Worm (Caenorhabditis elegans) whole organism, L2 larva: ENCODE data around the gene Y37D8A.26.

Experiments used
- F13H6.1 ChIP-seq: sonication (generic microtip); optimal IDR thresholded peaks from 2 replicates; lab custom pipeline; 2016; ENCODE audit warnings: missing genetic modification characterization, missing compliant biosample characterization
- R02D3.7 ChIP-seq: fragments of 150-350 bp; optimal IDR thresholded peaks from 2 replicates; lab custom pipeline; 2014; ENCODE audit warnings: missing biosample characterization, missing genetic modification characterization
- Y55F3AM.14 ChIP-seq: fragments of 200-800 bp; sonication (Bioruptor generic); optimal IDR thresholded peaks from 2 replicates; lab custom pipeline; 2018; ENCODE audit warnings: mild to moderate bottlenecking, missing genetic modification characterization, missing compliant biosample characterization
- ZK546.5 ChIP-seq: sonication (generic microtip); optimal IDR thresholded peaks from 2 replicates; lab custom pipeline; 2017; ENCODE audit warnings: missing biosample characterization, missing genetic modification characterization
- blmp-1 ChIP-seq: sonication (generic microtip); optimal IDR thresholded peaks from 2 replicates; lab custom pipeline; 2017; ENCODE audit warnings: missing genetic modification characterization, mild to moderate bottlenecking, missing compliant biosample characterization, antibody characterized with exemption, moderate library complexity; ENCODE audit not compliant: insufficient read depth
- ceh-16 ChIP-seq: fragments of 150-350 bp; optimal IDR thresholded peaks from 2 replicates; lab custom pipeline; 2014; ENCODE audit warnings: missing biosample characterization, missing genetic modification characterization
- egl-27 ChIP-seq: sonication (generic microtip); optimal IDR thresholded peaks from 3 replicates; lab custom pipeline; 2017; ENCODE audit warnings: missing biosample characterization, missing genetic modification reagents, missing genetic modification characterization
- elt-1 ChIP-seq: fragments of 150-350 bp; optimal IDR thresholded peaks from 2 replicates; lab custom pipeline; 2014; ENCODE audit warnings: missing biosample characterization, missing genetic modification characterization
- elt-3 ChIP-seq: sonication (generic microtip); optimal IDR thresholded peaks from 2 replicates; lab custom pipeline; 2017; ENCODE audit warnings: missing biosample characterization, missing genetic modification characterization
- fos-1 ChIP-seq: fragments of 150-350 bp; optimal IDR thresholded peaks from 2 replicates; lab custom pipeline; 2014; ENCODE audit warnings: missing biosample characterization, missing genetic modification characterization
- gmeb-1 ChIP-seq: fragments of 150-350 bp; optimal IDR thresholded peaks from 2 replicates; lab custom pipeline; 2014; ENCODE audit warnings: missing biosample characterization, missing genetic modification characterization
- lin-11 ChIP-seq: fragments of 150-350 bp; sonication (generic microtip); optimal IDR thresholded peaks from 2 replicates; lab custom pipeline; 2014; ENCODE audit warnings: missing biosample characterization, missing genetic modification characterization, inconsistent platforms, mixed read lengths
- lin-13 ChIP-seq: fragments of 150-350 bp; optimal IDR thresholded peaks from 2 replicates; lab custom pipeline; 2014; ENCODE audit warnings: missing biosample characterization, missing genetic modification reagents, missing genetic modification characterization
- mab-5 ChIP-seq: fragments of 150-350 bp; optimal IDR thresholded peaks from 2 replicates; lab custom pipeline; 2014; ENCODE audit warnings: missing biosample characterization, missing genetic modification characterization
- mbf-1 ChIP-seq: sonication (generic microtip); optimal IDR thresholded peaks from 2 replicates; lab custom pipeline; 2017; ENCODE audit warnings: missing biosample characterization, missing genetic modification characterization
- mdl-1 ChIP-seq, 2 experiments: fragments of 150-350 bp in 1 of 2; sonication (generic microtip) in 1 of 2; optimal IDR thresholded peaks; 2 replicates each; lab custom pipeline; 2017; ENCODE audit warnings: missing biosample characterization in 2 of 2, missing genetic modification characterization in 2 of 2
- nhr-10 ChIP-seq: sonication (generic microtip); optimal IDR thresholded peaks from 2 replicates; lab custom pipeline; 2017; ENCODE audit warnings: missing biosample characterization, missing genetic modification characterization
- nhr-12 ChIP-seq: fragments of 150-350 bp; optimal IDR thresholded peaks from 2 replicates; lab custom pipeline; 2014; ENCODE audit warnings: missing biosample characterization, missing genetic modification characterization
- nhr-129 ChIP-seq: fragments of 150-350 bp; optimal IDR thresholded peaks from 2 replicates; lab custom pipeline; 2014; ENCODE audit warnings: missing biosample characterization, missing genetic modification characterization
- nhr-21 ChIP-seq: fragments of 150-350 bp; optimal IDR thresholded peaks from 2 replicates; lab custom pipeline; 2014; ENCODE audit warnings: missing biosample characterization, missing genetic modification characterization
- nhr-237 ChIP-seq: fragments of 150-350 bp; optimal IDR thresholded peaks from 2 replicates; lab custom pipeline; 2014; ENCODE audit warnings: missing biosample characterization, missing genetic modification characterization
- nhr-6 ChIP-seq: fragments of 150-350 bp; optimal IDR thresholded peaks from 2 replicates; lab custom pipeline; 2014; ENCODE audit warnings: missing biosample characterization, missing genetic modification characterization
- nhr-77 ChIP-seq: fragments of 150-350 bp; optimal IDR thresholded peaks from 2 replicates; lab custom pipeline; 2014; ENCODE audit warnings: missing biosample characterization, missing genetic modification characterization
- sem-4 ChIP-seq: fragments of 150-350 bp; optimal IDR thresholded peaks from 2 replicates; lab custom pipeline; 2014; ENCODE audit warnings: missing biosample characterization, missing genetic modification reagents, missing genetic modification characterization
- sma-9 ChIP-seq, 2 experiments: fragments of 150-350 bp in 1 of 2; sonication (generic microtip) in 1 of 2; optimal IDR thresholded peaks; 2 replicates each; lab custom pipeline; 2014 to 2016; ENCODE audit warnings: missing genetic modification characterization in 2 of 2, mild to moderate bottlenecking in 1 of 2, missing biosample characterization in 1 of 2, missing compliant biosample characterization in 1 of 2, missing genetic modification reagents in 1 of 2, moderate library complexity in 1 of 2
- snpc-4 ChIP-seq: fragments of 150-350 bp; optimal IDR thresholded peaks from 2 replicates; lab custom pipeline; 2014; ENCODE audit warnings: missing biosample characterization, missing genetic modification characterization
- unc-39 ChIP-seq: fragments of 150-350 bp; optimal IDR thresholded peaks from 2 replicates; lab custom pipeline; 2014; ENCODE audit warnings: missing biosample characterization, missing genetic modification characterization
- unc-55 ChIP-seq: fragments of 150-350 bp; sonication (generic microtip); optimal IDR thresholded peaks from 3 replicates; lab custom pipeline; 2014; ENCODE audit warnings: missing biosample characterization, missing genetic modification reagents, missing genetic modification characterization
- unc-62 ChIP-seq: fragments of 150-350 bp; optimal IDR thresholded peaks from 2 replicates; lab custom pipeline; 2014; ENCODE audit warnings: missing biosample characterization, missing genetic modification reagents, missing genetic modification characterization
- zag-1 ChIP-seq: fragments of 150-350 bp; optimal IDR thresholded peaks from 2 replicates; lab custom pipeline; 2014; ENCODE audit warnings: missing biosample characterization, missing genetic modification characterization
- ztf-1 ChIP-seq: fragments of 200-800 bp; sonication (Bioruptor generic); conservative IDR thresholded peaks from 2 replicates; pipeline ENCODE4 v1.3.6; 2022; ENCODE audit warnings: missing genetic modification characterization, missing compliant biosample characterization
- ztf-11 ChIP-seq: sonication (generic microtip); optimal IDR thresholded peaks from 2 replicates; lab custom pipeline; 2017; ENCODE audit warnings: missing biosample characterization, missing genetic modification characterization
- ztf-4 ChIP-seq: fragments of 150-350 bp; optimal IDR thresholded peaks from 2 replicates; lab custom pipeline; 2014; ENCODE audit warnings: missing biosample characterization, missing genetic modification characterization

Y37D8A.26 gene

ce11 chrIII:12904052-12904451, 47.5 kb upstream of the Y37D8A.26 start:
- TF ChIP-seq mab-5 (tag; lab: Kevin White, UChicago) (peak; percentile 76), gmeb-1 (tag; lab: Kevin White, UChicago) (no peak)

- TF ChIP-seq ztf-4 (tag; lab: Kevin White, UChicago) (no peak), nhr-77 (tag; lab: Kevin White, UChicago) (no peak), lin-11 (tag; lab: Kevin White, UChicago) (no peak), ZK546.5 (tag; lab: Kevin White, UChicago) (no peak), nhr-6 (tag; lab: Kevin White, UChicago) (no peak), elt-3 (tag; lab: Kevin White, UChicago) (no peak), R02D3.7 (tag; lab: Kevin White, UChicago) (no peak), ztf-11 (no peak), F13H6.1 (no peak), nhr-21 (tag; lab: Kevin White, UChicago) (no peak), nhr-237 (tag; lab: Kevin White, UChicago) (no peak), unc-62 (GFP tag; lab: Kevin White, UChicago) (no peak), fos-1 (tag; lab: Kevin White, UChicago) (no peak), sem-4 (tag; lab: Kevin White, UChicago) (no peak), nhr-129 (tag; lab: Kevin White, UChicago) (no peak), lin-13 (GFP tag; lab: Kevin White, UChicago) (no peak), unc-55 (GFP tag; lab: Kevin White, UChicago) (no peak), zag-1 (tag; lab: Kevin White, UChicago) (no peak), snpc-4 (no peak)
These were observed 37.7 kb upstream of the Y37D8A.26 start for ce11 chrIII:12894207-12894606.

- no peak for TF ChIP-seq nhr-237 (tag; lab: Kevin White, UChicago)
- no peak for TF ChIP-seq mdl-1 (tag; optimal IDR thresholded peaks at IDR 0.05; lab: Kevin White, UChicago)
- no peak for TF ChIP-seq unc-39
- no peak for TF ChIP-seq ceh-16 (tag; lab: Kevin White, UChicago)
- TF ChIP-seq nhr-10 (tag; lab: Kevin White, UChicago) = no peak
- TF ChIP-seq sma-9 (GFP tag; optimal IDR thresholded peaks at IDR 0.05; lab: Kevin White, UChicago) = no peak
- TF ChIP-seq sma-9 (tag; optimal IDR thresholded peaks at IDR 0.05; lab: Kevin White, UChicago) = no peak
- TF ChIP-seq mbf-1 (tag; lab: Kevin White, UChicago) = no peak
- no peak for TF ChIP-seq unc-62 (GFP tag; lab: Kevin White, UChicago)
- TF ChIP-seq elt-1 = no peak
- TF ChIP-seq snpc-4 = no peak
- no peak for TF ChIP-seq ztf-1 (GFP tag; lab: Robert Waterston, UW)
- no peak for TF ChIP-seq Y55F3AM.14 (GFP tag; lab: Kevin White, UChicago)
These were observed 36.2 kb upstream of the Y37D8A.26 start for ce11 chrIII:12892767-12893166.

- TF ChIP-seq mdl-1 (tag; optimal IDR thresholded peaks at IDR 0.05; lab: Kevin White, UChicago) (no peak), blmp-1 (tag; lab: Kevin White, UChicago) (no peak), nhr-237 (tag; lab: Kevin White, UChicago) (no peak), egl-27 (tag; lab: Kevin White, UChicago) (no peak)
- TF ChIP-seq, all 48 proteins: peak for 0
These were observed 35.1 kb upstream of the Y37D8A.26 start, which contains the start of the genes Y37D8A.29 and unc-71 for ce11 chrIII:12891580-12891979. Y37D8A.29 (minus strand) TSS chrIII:12891680. unc-71 (minus strand) TSS chrIII:12891738.

- no peak for TF ChIP-seq nhr-10 (tag; lab: Kevin White, UChicago)
- TF ChIP-seq blmp-1 (tag; lab: Kevin White, UChicago) = no peak
- TF ChIP-seq nhr-12 (tag; lab: Kevin White, UChicago) = no peak
- TF ChIP-seq lin-13 (GFP tag; lab: Kevin White, UChicago) = no peak
- no peak for TF ChIP-seq snpc-4
- no peak for TF ChIP-seq mab-5 (tag; lab: Kevin White, UChicago)
- no peak for TF ChIP-seq nhr-129 (tag; lab: Kevin White, UChicago)
- TF ChIP-seq nhr-77 (tag; lab: Kevin White, UChicago) = no peak
- TF ChIP-seq, all 48 proteins: peak for 0
These were observed 28.6 kb upstream of the Y37D8A.26 start for ce11 chrIII:12885153-12885552.
